Fruit fly (Drosophila melanogaster): ENCODE data around the gene Rac1.

The Rac1 gene

DNA sequence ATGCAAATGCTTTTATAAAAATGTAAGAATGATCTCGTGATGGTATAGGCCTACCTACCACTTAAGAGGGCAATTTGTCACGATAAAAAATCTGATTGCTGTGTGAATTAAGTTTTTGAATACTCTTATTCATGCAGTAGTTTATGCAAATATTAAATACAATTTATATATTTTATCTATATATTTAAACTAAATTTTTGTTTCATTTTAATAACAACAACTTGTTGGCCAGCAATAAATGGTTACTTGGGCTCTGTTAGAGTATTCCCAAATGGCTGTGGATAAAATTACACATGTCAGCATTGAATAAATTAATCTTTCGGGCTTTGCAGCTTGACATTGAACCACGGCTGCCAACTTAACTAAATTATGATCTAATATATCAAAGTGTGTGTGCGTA is 43.9 kb downstream of the Rac1 start (continued):
- no peak for TF ChIP-seq CG31388 (GFP tag; optimal IDR thresholded peaks at IDR 0.05)
- no peak for TF ChIP-seq unpg (GFP tag; optimal IDR thresholded peaks at IDR 0.05)
- TF ChIP-seq Pdp1 (GFP tag; optimal IDR thresholded peaks at IDR 0.05), result no peak
- TF ChIP-seq CG1832 (GFP tag; optimal IDR thresholded peaks at IDR 0.05), result no peak
- no peak for TF ChIP-seq gsb (GFP tag; IDR thresholded peaks at IDR 0.05)
- TF ChIP-seq CG9727 (GFP tag; optimal IDR thresholded peaks at IDR 0.05), result no peak
- no peak for TF ChIP-seq CG2875 (GFP tag; optimal IDR thresholded peaks at IDR 0.05)
- no peak for TF ChIP-seq Ssrp (tag; optimal IDR thresholded peaks at IDR 0.05)
- peak; percentile 20 for TF ChIP-seq dmrt99B (tag; optimal IDR thresholded peaks at IDR 0.05)
- no peak for TF ChIP-seq CG13775 (GFP tag; optimal IDR thresholded peaks at IDR 0.05)
- TF ChIP-seq CG3281 (GFP tag; optimal IDR thresholded peaks at IDR 0.05), result no peak
- TF ChIP-seq run (tag; optimal IDR thresholded peaks at IDR 0.05), result no peak
- TF ChIP-seq CG9876 (GFP tag; optimal IDR thresholded peaks at IDR 0.05), result no peak
- TF ChIP-seq nerfin-1 (tag; optimal IDR thresholded peaks at IDR 0.05), result no peak
- TF ChIP-seq z (GFP tag; IDR thresholded peaks at IDR 0.05), result no peak
- no peak for TF ChIP-seq aop (GFP tag; IDR thresholded peaks at IDR 0.05)
- no peak for TF ChIP-seq CG2889 (GFP tag; IDR thresholded peaks at IDR 0.05)
- TF ChIP-seq CG5180 (GFP tag; optimal IDR thresholded peaks at IDR 0.05), result no peak
- no peak for TF ChIP-seq CG34224 (GFP tag; IDR thresholded peaks at IDR 0.05; ENCODE audit: partially characterized antibody)
- no peak for TF ChIP-seq cg (GFP tag; optimal IDR thresholded peaks at IDR 0.05)
- no peak for TF ChIP-seq sc (optimal IDR thresholded peaks at IDR 0.05)
- no peak for TF ChIP-seq sc (GFP tag; optimal IDR thresholded peaks at IDR 0.05)
- no peak for TF ChIP-seq CG2202 (tag; optimal IDR thresholded peaks at IDR 0.05)
- no peak for TF ChIP-seq fd64A (GFP tag; optimal IDR thresholded peaks at IDR 0.05)
- TF ChIP-seq oc (tag; optimal IDR thresholded peaks at IDR 0.05), result no peak
- TF ChIP-seq CG4360 (GFP tag; IDR thresholded peaks at IDR 0.05), result no peak
- no peak for TF ChIP-seq CG16779 (GFP tag; IDR thresholded peaks at IDR 0.05)
- TF ChIP-seq pita (GFP tag; optimal IDR thresholded peaks at IDR 0.05), result no peak
- TF ChIP-seq Gug (GFP tag; IDR thresholded peaks at IDR 0.05), result no peak
- TF ChIP-seq stwl (tag; optimal IDR thresholded peaks at IDR 0.05), result no peak
- TF ChIP-seq CG17328 (GFP tag; IDR thresholded peaks at IDR 0.05), result no peak
- TF ChIP-seq CG32532 (GFP tag; IDR thresholded peaks at IDR 0.05), result peak; percentile 51
- no peak for TF ChIP-seq gce (GFP tag; IDR thresholded peaks at IDR 0.05)
- TF ChIP-seq Dfd (GFP tag; optimal IDR thresholded peaks at IDR 0.05), result no peak
- TF ChIP-seq bowl (GFP tag; IDR thresholded peaks at IDR 0.05), result no peak
- no peak for TF ChIP-seq CG18262 (tag; optimal IDR thresholded peaks at IDR 0.05)
- TF ChIP-seq Ptx1 (GFP tag; IDR thresholded peaks at IDR 0.05), result no peak
- TF ChIP-seq al (GFP tag; IDR thresholded peaks at IDR 0.05), result no peak
- no peak for TF ChIP-seq CG12391 (tag; optimal IDR thresholded peaks at IDR 0.05)
- TF ChIP-seq zen2 (GFP tag; IDR thresholded peaks at IDR 0.05; ENCODE audit: partially characterized antibody), result no peak
- TF ChIP-seq CG9797 (GFP tag; optimal IDR thresholded peaks at IDR 0.05), result no peak
- TF ChIP-seq Aef1 (GFP tag; IDR thresholded peaks at IDR 0.05), result no peak
- no peak for TF ChIP-seq ewg (GFP tag; optimal IDR thresholded peaks at IDR 0.05)
- peak; percentile 51 for TF ChIP-seq Rfx (GFP tag; IDR thresholded peaks at IDR 0.05)
- no peak for TF ChIP-seq cas (GFP tag; IDR thresholded peaks at IDR 0.05)
- TF ChIP-seq Ada2b (GFP tag; IDR thresholded peaks at IDR 0.05), result no peak
- peak; percentile 69 for TF ChIP-seq CG15269 (tag; optimal IDR thresholded peaks at IDR 0.05)
- TF ChIP-seq CG4328 (GFP tag; optimal IDR thresholded peaks at IDR 0.05), result no peak
- peak; percentile 58 for TF ChIP-seq grau (tag; optimal IDR thresholded peaks at IDR 0.05)
- TF ChIP-seq CG7745 (tag; optimal IDR thresholded peaks at IDR 0.05), result no peak
- TF ChIP-seq abd-A (tag; optimal IDR thresholded peaks at IDR 0.05), result no peak
- no peak for TF ChIP-seq HmgD (GFP tag; optimal IDR thresholded peaks at IDR 0.05)

All from whole organism, embryonic.